Worm (Caenorhabditis elegans) whole organism, L2 larva: ENCODE data around the gene gfi-3.

Experiments used
- nhr-21 ChIP-seq: fragments of 150-350 bp; optimal IDR thresholded peaks from 2 replicates; lab custom pipeline; 2014; ENCODE audit warnings: missing biosample characterization, missing genetic modification characterization
- nhr-25 ChIP-seq: fragments of 150-350 bp; sonication (generic microtip); optimal IDR thresholded peaks from 3 replicates; lab custom pipeline; 2014; ENCODE audit warnings: missing biosample characterization, missing genetic modification characterization
- unc-62 ChIP-seq: fragments of 150-350 bp; optimal IDR thresholded peaks from 2 replicates; lab custom pipeline; 2014; ENCODE audit warnings: missing biosample characterization, missing genetic modification reagents, missing genetic modification characterization
- ztf-11 ChIP-seq: sonication (generic microtip); optimal IDR thresholded peaks from 2 replicates; lab custom pipeline; 2017; ENCODE audit warnings: missing biosample characterization, missing genetic modification characterization

DNA sequence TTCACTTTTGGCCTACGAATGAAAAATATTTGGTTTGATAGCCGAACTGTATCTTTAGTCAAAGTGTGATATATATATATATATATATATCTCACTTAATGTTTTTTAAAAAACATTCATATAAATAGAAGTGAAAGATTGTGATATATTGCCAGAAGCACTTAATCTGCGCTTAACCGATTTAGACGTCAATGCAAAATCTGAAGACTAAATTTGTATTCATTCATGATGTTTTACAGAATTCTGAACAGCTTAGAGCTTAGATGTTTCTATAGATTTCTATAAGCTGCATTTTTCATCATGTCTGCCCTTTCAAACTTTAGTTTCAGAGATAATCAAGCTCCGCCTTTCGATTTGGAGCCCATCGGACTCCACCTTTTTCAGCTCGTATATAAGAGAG lies 38.1 kb upstream of the gfi-3 start, which contains the start of gene F23D12.3:
- TF ChIP-seq unc-62 (no peak), nhr-21 (tag; lab: Kevin White, UChicago) (no peak), ztf-11 (no peak), nhr-25 (tag; lab: Kevin White, UChicago) (no peak)
